Worm (Caenorhabditis elegans) whole organism, L2 larva: ENCODE data around the gene C36E8.6.

Experiments used
- F13H6.1 ChIP-seq: sonication (generic microtip); optimal IDR thresholded peaks from 2 replicates; lab custom pipeline; 2016; ENCODE audit warnings: missing genetic modification characterization, missing compliant biosample characterization
- alr-1 ChIP-seq: fragments of 150-350 bp; optimal IDR thresholded peaks from 2 replicates; lab custom pipeline; 2014; ENCODE audit warnings: missing biosample characterization, missing genetic modification characterization
- dmd-4 ChIP-seq: sonication (generic microtip); optimal IDR thresholded peaks from 2 replicates; lab custom pipeline; 2017; ENCODE audit warnings: missing biosample characterization, missing genetic modification characterization
- lsy-2 ChIP-seq, 2 experiments: fragments of 150-350 bp in 1 of 2; sonication (generic microtip) in 1 of 2; optimal IDR thresholded peaks; 2 replicates each; lab custom pipeline; 2014 to 2017; ENCODE audit warnings: missing biosample characterization in 2 of 2, missing genetic modification characterization in 2 of 2
- mdl-1 ChIP-seq, 2 experiments: fragments of 150-350 bp in 1 of 2; sonication (generic microtip) in 1 of 2; optimal IDR thresholded peaks; 2 replicates each; lab custom pipeline; 2017; ENCODE audit warnings: missing biosample characterization in 2 of 2, missing genetic modification characterization in 2 of 2

DNA sequence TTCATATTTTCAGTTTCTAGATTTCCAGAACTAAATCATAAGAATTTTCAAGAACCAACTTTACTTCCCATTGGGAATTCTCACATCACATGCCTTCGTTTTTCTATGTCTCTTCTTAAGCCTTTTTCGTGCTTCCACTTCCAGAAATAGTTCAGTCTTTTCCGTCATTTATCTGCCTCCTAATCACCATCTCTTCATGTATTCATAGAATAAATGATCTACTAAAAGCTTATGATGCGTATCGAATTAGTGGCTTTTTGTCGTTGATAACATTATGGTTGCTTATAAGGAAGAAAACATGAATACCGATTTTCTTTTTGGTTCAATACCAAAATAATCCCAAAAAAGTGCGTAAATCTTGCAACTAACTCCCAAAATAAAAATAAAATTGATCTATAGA is 33.0 kb upstream of the C36E8.6 start:
- TF ChIP-seq mdl-1 (tag; optimal IDR thresholded peaks at IDR 0.05; lab: Kevin White, UChicago) (no peak), alr-1 (no peak), lsy-2 (tag; optimal IDR thresholded peaks at IDR 0.05; lab: Kevin White, UChicago) (no peak), F13H6.1 (no peak), dmd-4 (tag; lab: Kevin White, UChicago) (no peak)
